Fruit fly (Drosophila melanogaster) whole organism, pupa: Measurements from ENCODE around the gene CG33510.

Experiments
- CG32121 ChIP-seq: fragments of 200-800 bp; sonication (Bioruptor generic); IDR thresholded peaks from 2 replicates; pipeline ENCODE4 v1.3.6; 2022; ENCODE audit warnings: missing biosample characterization, missing genetic modification characterization
- D1 ChIP-seq: fragments of 200-800 bp; sonication (Bioruptor generic); optimal IDR thresholded peaks from 2 replicates; lab custom pipeline; 2018; ENCODE audit warnings: missing biosample characterization, mild to moderate bottlenecking, missing genetic modification characterization, moderate library complexity

- TF ChIP-seq CG32121 (no peak), D1 (tag; lab: Kevin White, UChicago) (no peak)
These were observed 44.5 kb downstream of the CG33510 start for dm6 chr2L:21039569-21040159.
